Worm (Caenorhabditis elegans): Measurements from ENCODE around the gene mat-2.
A peak's percentile ranks its signal among the peaks of the same experiment; 100 is the strongest.

mat-2 gene

ce11 chrII:11149866-11150685 is 37.6 kb downstream of the mat-2 start:
- no peak for TF ChIP-seq ceh-14 (tag; optimal IDR thresholded peaks at IDR 0.05)
- TF ChIP-seq ceh-22 (tag; optimal IDR thresholded peaks at IDR 0.05), result no peak
- TF ChIP-seq ceh-18 (tag; optimal IDR thresholded peaks at IDR 0.05), result no peak
- no peak for TF ChIP-seq hlh-13 (GFP tag; optimal IDR thresholded peaks at IDR 0.05)
- no peak for TF ChIP-seq madf-2 (tag; optimal IDR thresholded peaks at IDR 0.05)
- no peak for TF ChIP-seq F13H6.1 (tag; optimal IDR thresholded peaks at IDR 0.05)
- TF ChIP-seq dve-1 (tag; optimal IDR thresholded peaks at IDR 0.05), result no peak
- TF ChIP-seq lim-6 (tag; optimal IDR thresholded peaks at IDR 0.05), result no peak
- no peak for TF ChIP-seq npax-4 (tag; optimal IDR thresholded peaks at IDR 0.05)
- no peak for TF ChIP-seq K09A11.1 (tag; optimal IDR thresholded peaks at IDR 0.05; ENCODE audit: insufficient read depth)
- TF ChIP-seq ceh-30 (tag; optimal IDR thresholded peaks at IDR 0.05), result no peak
- TF ChIP-seq ceh-24 (tag; optimal IDR thresholded peaks at IDR 0.05), result no peak
- no peak for TF ChIP-seq fkh-6 (tag; optimal IDR thresholded peaks at IDR 0.05)
- no peak for TF ChIP-seq dmd-4 (tag; optimal IDR thresholded peaks at IDR 0.05; ENCODE audit: borderline replicate concordance)
- no peak for TF ChIP-seq ceh-9 (tag; optimal IDR thresholded peaks at IDR 0.05)
- no peak for TF ChIP-seq ceh-45 (GFP tag; IDR thresholded peaks at IDR 0.05)
- TF ChIP-seq ahr-1 (tag; optimal IDR thresholded peaks at IDR 0.05), result no peak
- TF ChIP-seq pqm-1 (tag; optimal IDR thresholded peaks at IDR 0.05), result no peak

ce11 chrII:11150976-11151375 is 38.5 kb downstream of the mat-2 start:
- TF ChIP-seq unc-42 (tag; optimal IDR thresholded peaks at IDR 0.05) (no peak), C38D4.7 (GFP tag; optimal IDR thresholded peaks at IDR 0.05) (no peak), che-1 (tag; optimal IDR thresholded peaks at IDR 0.05) (no peak), unc-86 (tag; optimal IDR thresholded peaks at IDR 0.05) (no peak), ahr-1 (tag; optimal IDR thresholded peaks at IDR 0.05) (no peak), pha-4 (tag; optimal IDR thresholded peaks at IDR 0.05) (no peak), hlh-30 (tag; optimal IDR thresholded peaks at IDR 0.05; ENCODE audit: insufficient read depth) (peak; percentile 26), ets-4 (tag; optimal IDR thresholded peaks at IDR 0.05) (no peak), gmeb-2 (tag; optimal IDR thresholded peaks at IDR 0.05) (no peak), elt-2 (tag; optimal IDR thresholded peaks at IDR 0.05) (peak; percentile 80), rnt-1 (tag; optimal IDR thresholded peaks at IDR 0.05) (no peak), mec-3 (tag; optimal IDR thresholded peaks at IDR 0.05; ENCODE audit: borderline replicate concordance) (no peak)

ce11 chrII:11152495-11152894 is 40.0 kb downstream of the mat-2 start, which contains the start of gene pqm-1:
pqm-1 (minus strand) TSS chrII:11152595.
- TF ChIP-seq tbx-2 (tag; optimal IDR thresholded peaks at IDR 0.05) (no peak), pros-1 (tag; optimal IDR thresholded peaks at IDR 0.05) (no peak), pag-3 (tag; optimal IDR thresholded peaks at IDR 0.05; ENCODE audit: borderline replicate concordance) (no peak), ceh-9 (tag; optimal IDR thresholded peaks at IDR 0.05) (no peak), pax-1 (tag; optimal IDR thresholded peaks at IDR 0.05) (no peak)

ce11 chrII:11153080-11153479 is 40.6 kb downstream of the mat-2 start:
- TF ChIP-seq unc-3 (GFP tag; conservative IDR thresholded peaks at IDR 0.05), result no peak
- TF ChIP-seq unc-3 (tag; optimal IDR thresholded peaks at IDR 0.05), result no peak
- no peak for TF ChIP-seq tbx-7 (tag; optimal IDR thresholded peaks at IDR 0.05)
- no peak for TF ChIP-seq fkh-6 (tag; optimal IDR thresholded peaks at IDR 0.05)
- no peak for TF ChIP-seq C08G9.2 (tag; optimal IDR thresholded peaks at IDR 0.05)
- TF ChIP-seq fkh-10 (GFP tag; optimal IDR thresholded peaks at IDR 0.05), result no peak
- TF ChIP-seq ceh-2 (tag; optimal IDR thresholded peaks at IDR 0.05), result no peak
- no peak for TF ChIP-seq elt-4 (tag; optimal IDR thresholded peaks at IDR 0.05)
- TF ChIP-seq sdc-2 (tag; optimal IDR thresholded peaks at IDR 0.05), result no peak
- TF ChIP-seq Y22D7AL.16 (tag; optimal IDR thresholded peaks at IDR 0.05), result no peak
- no peak for TF ChIP-seq rnt-1 (tag; optimal IDR thresholded peaks at IDR 0.05)
- TF ChIP-seq pag-3 (tag; optimal IDR thresholded peaks at IDR 0.05; ENCODE audit: borderline replicate concordance), result no peak
- TF ChIP-seq eyg-1 (tag; optimal IDR thresholded peaks at IDR 0.05), result no peak
- TF ChIP-seq pha-4 (tag; optimal IDR thresholded peaks at IDR 0.05), result no peak
- no peak for TF ChIP-seq madf-2 (tag; optimal IDR thresholded peaks at IDR 0.05)
- no peak for TF ChIP-seq nhr-232 (tag; optimal IDR thresholded peaks at IDR 0.05)
- no peak for TF ChIP-seq ceh-45 (GFP tag; IDR thresholded peaks at IDR 0.05)
- TF ChIP-seq syd-9 (tag; optimal IDR thresholded peaks at IDR 0.05), result no peak
